Fruit fly (Drosophila melanogaster) whole organism, wandering third instar larva: Measurements from ENCODE around the gene CG12589.

Experiments used
- Abd-B ChIP-seq: fragments of >200 bp; optimal IDR thresholded peaks from 2 replicates; lab custom pipeline; 2017; ENCODE audit warnings: missing biosample characterization, missing genetic modification characterization
- CG32264 ChIP-seq: fragments of 200-800 bp; sonication (Bioruptor generic); optimal IDR thresholded peaks from 2 replicates; lab custom pipeline; 2016; ENCODE audit warnings: missing biosample characterization, missing genetic modification characterization
- CG9705 ChIP-seq: fragments of 200-800 bp; sonication (Bioruptor generic); optimal IDR thresholded peaks from 2 replicates; lab custom pipeline; 2018; ENCODE audit warnings: missing biosample characterization, mild to moderate bottlenecking, missing genetic modification characterization
- CrebA ChIP-seq: fragments of 200-800 bp; sonication (Bioruptor generic); optimal IDR thresholded peaks from 2 replicates; lab custom pipeline; 2016; ENCODE audit warnings: missing biosample characterization, mild to moderate bottlenecking, missing genetic modification characterization, borderline replicate concordance
- Dfd ChIP-seq: fragments of >200 bp; optimal IDR thresholded peaks from 2 replicates; lab custom pipeline; 2017; ENCODE audit warnings: missing biosample characterization, missing genetic modification characterization
- Dif ChIP-seq: fragments of 200-275, 200-300 bp; sonication (Bioruptor generic); optimal IDR thresholded peaks from 2 replicates; lab custom pipeline; 2018; ENCODE audit warnings: missing biosample characterization, missing genetic modification characterization; ENCODE audit not compliant: partially characterized antibody
- GATAd ChIP-seq: sonication (Bioruptor generic); optimal IDR thresholded peaks from 2 replicates; lab custom pipeline; 2016; ENCODE audit warnings: missing biosample characterization, missing genetic modification characterization
- HLH106 ChIP-seq: fragments of 200-800 bp; optimal IDR thresholded peaks from 3 replicates; lab custom pipeline; 2019; ENCODE audit warnings: missing biosample characterization, mild to moderate bottlenecking, missing genetic modification characterization, moderate library complexity
- Hnf4 ChIP-seq: fragments of 200-800 bp; sonication (Bioruptor generic); optimal IDR thresholded peaks from 2 replicates; lab custom pipeline; 2016; ENCODE audit warnings: missing biosample characterization, mild to moderate bottlenecking, missing genetic modification characterization
- Hr78 ChIP-seq: fragments of >200 bp; optimal IDR thresholded peaks from 2 replicates; lab custom pipeline; 2017; ENCODE audit warnings: missing biosample characterization, missing genetic modification characterization
- Hr83 ChIP-seq: fragments of 200-300 bp; sonication (Bioruptor generic); optimal IDR thresholded peaks from 2 replicates; lab custom pipeline; 2016; ENCODE audit warnings: missing biosample characterization, mild to moderate bottlenecking, missing genetic modification characterization, moderate library complexity; ENCODE audit not compliant: poor library complexity, severe bottlenecking
- Jra ChIP-seq: sonication (Bioruptor generic); optimal IDR thresholded peaks from 2 replicates; lab custom pipeline; 2016; ENCODE audit warnings: missing biosample characterization, missing genetic modification characterization
- Mio ChIP-seq: sonication (Bioruptor generic); optimal IDR thresholded peaks from 2 replicates; lab custom pipeline; 2016; ENCODE audit warnings: missing biosample characterization, missing genetic modification characterization
- Myc ChIP-seq: fragments of >200 bp; optimal IDR thresholded peaks from 2 replicates; lab custom pipeline; 2017
- N ChIP-seq: fragments of >200 bp; optimal IDR thresholded peaks from 2 replicates; lab custom pipeline; 2018; ENCODE audit warnings: missing biosample characterization, missing external identifiers, missing genetic modification characterization
- OdsH ChIP-seq: fragments of 200-800 bp; sonication (Bioruptor generic); optimal IDR thresholded peaks from 2 replicates; lab custom pipeline; 2016; ENCODE audit warnings: missing biosample characterization, mild to moderate bottlenecking, missing genetic modification characterization
- Rel ChIP-seq, 2 experiments: fragments of 200-800 bp; sonication (Bioruptor generic) in 1 of 2; optimal IDR thresholded peaks; 2 replicates in 1 of 2; 3 replicates in 1 of 2; lab custom pipeline; 2016 to 2019; ENCODE audit warnings: mild to moderate bottlenecking in 2 of 2, missing biosample characterization in 2 of 2, missing genetic modification characterization in 2 of 2, moderate library complexity in 1 of 2
- Sp1 ChIP-seq: fragments of 200-800 bp; sonication (Bioruptor generic); optimal IDR thresholded peaks from 3 replicates; lab custom pipeline; 2019; ENCODE audit warnings: missing biosample characterization, mild to moderate bottlenecking, missing genetic modification characterization, moderate library complexity
- Vsx2 ChIP-seq: fragments of 200-300, 225-300 bp; sonication (Bioruptor generic); optimal IDR thresholded peaks from 2 replicates; lab custom pipeline; 2018; ENCODE audit warnings: missing biosample characterization, missing genetic modification characterization; ENCODE audit not compliant: partially characterized antibody
- br ChIP-seq: fragments of 200-800 bp; sonication (Bioruptor generic); optimal IDR thresholded peaks from 2 replicates; lab custom pipeline; 2016; ENCODE audit warnings: missing biosample characterization, missing genetic modification characterization
- brk ChIP-seq: fragments of 200-800 bp; sonication (Bioruptor generic); optimal IDR thresholded peaks from 2 replicates; lab custom pipeline; 2016; ENCODE audit warnings: missing biosample characterization, mild to moderate bottlenecking, missing genetic modification characterization
- dl ChIP-seq, 2 experiments: fragments of 175-275, 200-275 bp in 1 of 2; fragments of 200-275 bp in 1 of 2; sonication (Bioruptor generic); optimal IDR thresholded peaks; lab custom pipeline; 2018; ENCODE audit warnings: mild to moderate bottlenecking in 2 of 2, missing biosample characterization in 2 of 2, missing genetic modification characterization in 2 of 2, moderate library complexity in 2 of 2; ENCODE audit not compliant: partially characterized antibody in 2 of 2, insufficient read depth in 1 of 2
- dmrt93B ChIP-seq: fragments of 200-800 bp; sonication (Bioruptor generic); optimal IDR thresholded peaks from 2 replicates; lab custom pipeline; 2018; ENCODE audit warnings: missing biosample characterization, mild to moderate bottlenecking, missing genetic modification characterization
- dsf ChIP-seq: sonication (Bioruptor generic); optimal IDR thresholded peaks from 2 replicates; lab custom pipeline; 2016; ENCODE audit warnings: missing biosample characterization, missing genetic modification characterization, borderline replicate concordance
- ey ChIP-seq: fragments of 200-800 bp; sonication (Bioruptor generic); optimal IDR thresholded peaks from 2 replicates; lab custom pipeline; 2016; ENCODE audit warnings: missing biosample characterization, missing genetic modification characterization
- foxo ChIP-seq, 2 experiments: fragments of 200-800 bp; sonication (Bioruptor generic); optimal IDR thresholded peaks; 2 replicates in 1 of 2; 3 replicates in 1 of 2; lab custom pipeline; 2016 to 2017; ENCODE audit warnings: missing biosample characterization in 2 of 2, missing genetic modification characterization in 2 of 2
- fru ChIP-seq: fragments of 200-800 bp; sonication (Bioruptor generic); optimal IDR thresholded peaks from 3 replicates; lab custom pipeline; 2016; ENCODE audit warnings: missing biosample characterization, mild to moderate bottlenecking, missing genetic modification characterization
- h ChIP-seq: fragments of 200-800 bp; sonication (Bioruptor generic); optimal IDR thresholded peaks from 3 replicates; lab custom pipeline; 2016; ENCODE audit warnings: missing biosample characterization, mild to moderate bottlenecking, missing genetic modification characterization
- jim ChIP-seq: fragments of 175-275, 200-325 bp; sonication (Bioruptor generic); optimal IDR thresholded peaks from 2 replicates; lab custom pipeline; 2016; ENCODE audit warnings: missing biosample characterization, mild to moderate bottlenecking, missing genetic modification characterization
- lola ChIP-seq: fragments of >200 bp; optimal IDR thresholded peaks from 2 replicates; lab custom pipeline; 2017; ENCODE audit warnings: missing biosample characterization, missing genetic modification characterization
- pan ChIP-seq: fragments of >200 bp; optimal IDR thresholded peaks from 2 replicates; lab custom pipeline; 2017
- psq ChIP-seq: fragments of 200-800 bp; sonication (Bioruptor generic); optimal IDR thresholded peaks from 3 replicates; lab custom pipeline; 2017; ENCODE audit warnings: missing biosample characterization, mild to moderate bottlenecking, missing genetic modification characterization, moderate library complexity
- rgr ChIP-seq: fragments of 200-800 bp; sonication (Bioruptor generic); optimal IDR thresholded peaks from 3 replicates; lab custom pipeline; 2016; ENCODE audit warnings: missing biosample characterization, mild to moderate bottlenecking, missing genetic modification characterization
- sage ChIP-seq: fragments of 200-800 bp; sonication (Bioruptor generic); optimal IDR thresholded peaks from 2 replicates; lab custom pipeline; 2016; ENCODE audit warnings: missing biosample characterization, mild to moderate bottlenecking, missing genetic modification characterization
- sv ChIP-seq: fragments of 200-800 bp; sonication (Bioruptor generic); optimal IDR thresholded peaks from 3 replicates; lab custom pipeline; 2016; ENCODE audit warnings: missing biosample characterization, missing genetic modification characterization
- tai ChIP-seq: sonication (Bioruptor generic); optimal IDR thresholded peaks from 2 replicates; lab custom pipeline; 2016; ENCODE audit warnings: missing biosample characterization, missing genetic modification characterization
- usp ChIP-seq: fragments of >200 bp; optimal IDR thresholded peaks from 2 replicates; lab custom pipeline; 2017; ENCODE audit warnings: missing biosample characterization, missing genetic modification characterization
- woc ChIP-seq: sonication (Bioruptor generic); optimal IDR thresholded peaks from 2 replicates; lab custom pipeline; 2016; ENCODE audit warnings: missing biosample characterization, mild to moderate bottlenecking, missing genetic modification characterization

The CG12589 gene

dm6 chr3R:5127790-5128243 lies 11.0 kb downstream of the CG12589 start, which contains the start of gene RabGGTa:
RabGGTa (plus strand) TSS chr3R:5128087.
- TF ChIP-seq CrebA (no peak), Jra (GFP tag; lab: Kevin White, UChicago) (peak; percentile 53), Sp1 (GFP tag; lab: Kevin White, UChicago) (peak; percentile 54), br (GFP tag; lab: Kevin White, UChicago) (peak; percentile 35), GATAd (GFP tag; lab: Kevin White, UChicago) (peak; percentile 25), CG9705 (GFP tag; lab: Kevin White, UChicago) (peak; percentile 11), Dif (GFP tag; lab: Kevin White, UChicago) (no peak), usp (GFP tag; lab: Kevin White, UChicago) (no peak), ey (GFP tag; lab: Kevin White, UChicago) (peak; percentile 45), tai (peak; percentile 40), foxo (GFP tag; optimal IDR thresholded peaks at IDR 0.05; lab: Kevin White, UChicago) (peak in 1 of 2 experiments; percentile 51), N (GFP tag; lab: Kevin White, UChicago) (no peak), fru (GFP tag; lab: Kevin White, UChicago) (peak; percentile 66), h (GFP tag; lab: Kevin White, UChicago) (peak; percentile 51), HLH106 (peak; percentile 68), rgr (GFP tag; lab: Kevin White, UChicago) (peak; percentile 40), dl (GFP tag; optimal IDR thresholded peaks at IDR 0.05; lab: Kevin White, UChicago; ENCODE audit: insufficient read depth in 1 of 2, partially characterized antibody in 2 of 2) (no peak), OdsH (peak; percentile 33), dmrt93B (GFP tag; lab: Kevin White, UChicago) (peak; percentile 22), woc (GFP tag; lab: Kevin White, UChicago) (peak; percentile 24)

DNA sequence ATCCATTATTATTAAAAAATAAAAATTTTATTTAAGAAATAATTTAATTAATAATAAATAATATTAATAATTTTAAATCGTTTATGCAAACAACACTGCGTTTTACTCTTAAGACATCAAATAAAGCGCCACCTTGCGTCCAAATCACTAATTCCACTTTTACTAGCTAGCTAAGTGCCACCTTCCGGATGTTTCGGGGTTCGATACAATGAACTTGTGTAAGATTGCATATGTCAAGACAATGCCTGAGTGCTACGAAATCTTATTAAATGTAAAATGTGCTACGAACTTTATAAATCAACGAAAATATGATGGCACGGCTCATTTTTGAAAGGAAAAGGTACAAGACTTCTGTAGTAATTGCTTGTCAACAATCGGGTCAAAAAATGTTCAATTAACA lies 11.9 kb downstream of the CG12589 start:
- TF ChIP-seq foxo (GFP tag; optimal IDR thresholded peaks at IDR 0.05; lab: Kevin White, UChicago) = peak in 1 of 2 experiments; percentile 65
- peak; percentile 34 for TF ChIP-seq ey (GFP tag; lab: Kevin White, UChicago)
- TF ChIP-seq lola = no peak
- no peak for TF ChIP-seq CG32264 (GFP tag; lab: Kevin White, UChicago)
- TF ChIP-seq dl (GFP tag; optimal IDR thresholded peaks at IDR 0.05; lab: Kevin White, UChicago; ENCODE audit: insufficient read depth in 1 of 2, partially characterized antibody in 2 of 2) = peak; percentile 55 to 87
- peak; percentile 12 for TF ChIP-seq dmrt93B (GFP tag; lab: Kevin White, UChicago)
- TF ChIP-seq GATAd (GFP tag; lab: Kevin White, UChicago) = no peak
- no peak for TF ChIP-seq Dfd (GFP tag; lab: Kevin White, UChicago)
- TF ChIP-seq fru (GFP tag; lab: Kevin White, UChicago) = peak; percentile 33
- no peak for TF ChIP-seq sage (GFP tag; lab: Kevin White, UChicago)
- TF ChIP-seq sv = peak; percentile 57
- TF ChIP-seq br (GFP tag; lab: Kevin White, UChicago) = no peak
- TF ChIP-seq Sp1 (GFP tag; lab: Kevin White, UChicago) = no peak
- TF ChIP-seq Hr78 (GFP tag; lab: Kevin White, UChicago) = no peak
- TF ChIP-seq Hr83 (GFP tag; lab: Kevin White, UChicago) = peak; percentile 45
- peak; percentile 97 for TF ChIP-seq Dif (GFP tag; lab: Kevin White, UChicago)
- TF ChIP-seq Rel (GFP tag; optimal IDR thresholded peaks at IDR 0.05; lab: Kevin White, UChicago) = no peak
- no peak for TF ChIP-seq Rel (tag; optimal IDR thresholded peaks at IDR 0.05; lab: Kevin White, UChicago)
- TF ChIP-seq CG9705 (GFP tag; lab: Kevin White, UChicago) = peak; percentile 23
- TF ChIP-seq CrebA = no peak
- TF ChIP-seq Hnf4 (GFP tag; lab: Kevin White, UChicago) = peak; percentile 46
- TF ChIP-seq brk (GFP tag; lab: Kevin White, UChicago) = no peak
- no peak for TF ChIP-seq dsf
- TF ChIP-seq usp (GFP tag; lab: Kevin White, UChicago) = no peak
- TF ChIP-seq rgr (GFP tag; lab: Kevin White, UChicago) = peak; percentile 47
- TF ChIP-seq Myc (lab: Kevin White, UChicago) = peak; percentile 90
- TF ChIP-seq Abd-B = no peak
- no peak for TF ChIP-seq Jra (GFP tag; lab: Kevin White, UChicago)
- peak; percentile 34 for TF ChIP-seq psq (GFP tag; lab: Kevin White, UChicago)
- TF ChIP-seq woc (GFP tag; lab: Kevin White, UChicago) = no peak
- no peak for TF ChIP-seq jim (GFP tag; lab: Kevin White, UChicago)
- peak; percentile 26 for TF ChIP-seq OdsH
- peak; percentile 41 for TF ChIP-seq h (GFP tag; lab: Kevin White, UChicago)
- TF ChIP-seq HLH106 = peak; percentile 60
- TF ChIP-seq N (GFP tag; lab: Kevin White, UChicago) = no peak
- TF ChIP-seq tai = no peak
- TF ChIP-seq pan (lab: Kevin White, UChicago) = no peak
- peak; percentile 87 for TF ChIP-seq Vsx2 (GFP tag; lab: Kevin White, UChicago)
- TF ChIP-seq Mio (GFP tag; lab: Kevin White, UChicago) = no peak
